Worm (Caenorhabditis elegans) whole organism, L1 larva: ENCODE results near the gene T08B1.1.

Experiments used
- aly-2 ChIP-seq: fragments of 150-350 bp; optimal IDR thresholded peaks from 2 replicates; lab custom pipeline; 2014; ENCODE audit warnings: missing biosample characterization, missing genetic modification characterization
- elt-2 ChIP-seq: sonication (generic microtip); optimal IDR thresholded peaks from 2 replicates; lab custom pipeline; 2016; ENCODE audit warnings: missing genetic modification characterization, mild to moderate bottlenecking, inconsistent platforms, missing compliant biosample characterization, missing genetic modification reagents
- mep-1 ChIP-seq: fragments of 150-350 bp; optimal IDR thresholded peaks from 2 replicates; lab custom pipeline; 2014; ENCODE audit warnings: missing biosample characterization, missing genetic modification characterization
- nhr-237 ChIP-seq: fragments of 150-350 bp; optimal IDR thresholded peaks from 2 replicates; lab custom pipeline; 2014; ENCODE audit warnings: missing biosample characterization, missing genetic modification characterization
- nhr-28 ChIP-seq: fragments of 150-350 bp; optimal IDR thresholded peaks from 2 replicates; lab custom pipeline; 2014; ENCODE audit warnings: missing biosample characterization, missing genetic modification characterization
- zip-4 ChIP-seq: fragments of 200-800 bp; sonication (Bioruptor generic); optimal IDR thresholded peaks from 2 replicates; lab custom pipeline; 2018; ENCODE audit warnings: mild to moderate bottlenecking, missing genetic modification characterization, moderate library complexity, missing compliant biosample characterization

ce11 chrV:2004229-2004628, 17.4 kb upstream of the T08B1.1 start, which contains the start of gene clec-206:
- TF ChIP-seq nhr-28 (tag; lab: Kevin White, UChicago) (no peak), elt-2 (tag; lab: Kevin White, UChicago) (no peak), zip-4 (GFP tag; lab: Kevin White, UChicago) (no peak), nhr-237 (tag; lab: Kevin White, UChicago) (no peak), mep-1 (no peak), aly-2 (tag; lab: Kevin White, UChicago) (no peak)
